Worm (Caenorhabditis elegans) whole organism, mixed stage, embryonic: Measurements from ENCODE around the gene cysl-4.

ENCODE experiments used
- ces-1 ChIP-seq: fragments of 150-350 bp; optimal IDR thresholded peaks from 2 replicates; lab custom pipeline; 2014; ENCODE audit warnings: missing biosample characterization, missing genetic modification reagents, missing genetic modification characterization
- cnd-1 ChIP-seq: fragments of 200-800 bp; sonication (Bioruptor generic); optimal IDR thresholded peaks from 2 replicates; lab custom pipeline; 2018; ENCODE audit warnings: mild to moderate bottlenecking, missing genetic modification characterization, missing compliant biosample characterization
- ham-2 ChIP-seq: fragments of 200-800 bp; sonication (Bioruptor generic); optimal IDR thresholded peaks from 2 replicates; lab custom pipeline; 2018; ENCODE audit warnings: mild to moderate bottlenecking, missing genetic modification characterization, missing compliant biosample characterization
- lin-32 ChIP-seq: fragments of 200-800 bp; sonication (Bioruptor generic); optimal IDR thresholded peaks from 2 replicates; lab custom pipeline; 2018; ENCODE audit warnings: mild to moderate bottlenecking, missing genetic modification characterization, missing compliant biosample characterization
- lsy-2 ChIP-seq: fragments of 150-350 bp; optimal IDR thresholded peaks from 2 replicates; lab custom pipeline; 2014; ENCODE audit warnings: missing biosample characterization, missing genetic modification characterization
- mab-5 ChIP-seq: fragments of 150-350 bp; optimal IDR thresholded peaks from 2 replicates; lab custom pipeline; 2014; ENCODE audit warnings: missing biosample characterization, missing genetic modification characterization
- mep-1 ChIP-seq: fragments of 150-350 bp; optimal IDR thresholded peaks from 2 replicates; lab custom pipeline; 2017; ENCODE audit warnings: missing biosample characterization, missing genetic modification reagents, missing genetic modification characterization, inconsistent platforms
- nhr-237 ChIP-seq: fragments of 150-350 bp; optimal IDR thresholded peaks from 2 replicates; lab custom pipeline; 2014; ENCODE audit warnings: missing biosample characterization, missing genetic modification characterization
- nhr-76 ChIP-seq: sonication (generic microtip); optimal IDR thresholded peaks from 2 replicates; lab custom pipeline; 2017; ENCODE audit warnings: missing biosample characterization, missing genetic modification characterization
- sptf-1 ChIP-seq: sonication (generic microtip); optimal IDR thresholded peaks from 2 replicates; lab custom pipeline; 2017; ENCODE audit warnings: mild to moderate bottlenecking, missing genetic modification characterization, moderate library complexity, missing compliant biosample characterization
- unc-39 ChIP-seq: fragments of 150-350 bp; optimal IDR thresholded peaks from 2 replicates; lab custom pipeline; 2014; ENCODE audit warnings: missing biosample characterization, missing genetic modification characterization
- ztf-11 ChIP-seq: fragments of 150-350 bp; optimal IDR thresholded peaks from 2 replicates; lab custom pipeline; 2014; ENCODE audit warnings: missing biosample characterization, missing genetic modification characterization

DNA sequence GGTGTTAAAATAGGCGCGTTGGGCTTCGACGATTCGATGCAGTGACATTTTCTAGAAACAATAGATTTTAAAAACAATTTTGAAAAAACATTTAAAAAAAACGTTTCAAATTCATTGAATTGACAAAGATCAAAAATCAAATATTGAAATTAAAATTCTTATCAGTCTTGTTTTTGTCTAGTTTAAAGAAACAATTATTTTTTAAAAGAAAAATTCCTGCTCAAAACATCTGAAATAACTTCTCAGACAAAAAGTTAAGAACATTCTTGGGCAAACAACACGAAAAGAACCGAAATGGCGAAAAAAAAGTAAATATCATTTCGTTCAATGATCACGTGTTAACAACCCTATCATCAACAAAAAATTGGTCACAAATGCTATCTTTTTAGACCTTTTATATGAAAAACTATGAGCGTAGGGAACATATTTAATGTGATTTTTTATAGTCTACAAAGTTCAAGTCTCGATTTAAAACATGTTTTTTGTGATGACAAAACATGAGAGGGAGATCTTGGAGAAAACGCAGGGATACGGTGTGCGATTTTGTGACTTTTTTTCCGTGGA, 5.1 kb upstream of the cysl-4 start, which contains the start of gene alh-5:
- TF ChIP-seq lin-32 (GFP tag; lab: Kevin White, UChicago) = no peak
- TF ChIP-seq nhr-237 (tag; lab: Kevin White, UChicago) = no peak
- no peak for TF ChIP-seq sptf-1 (tag; lab: Kevin White, UChicago)
- TF ChIP-seq cnd-1 = no peak
- TF ChIP-seq lsy-2 (tag; lab: Kevin White, UChicago) = no peak
- TF ChIP-seq mab-5 (tag; lab: Kevin White, UChicago) = no peak
- TF ChIP-seq ces-1 = no peak
- TF ChIP-seq unc-39 (tag; lab: Kevin White, UChicago) = no peak
- TF ChIP-seq ztf-11 (tag; lab: Kevin White, UChicago) = no peak
- no peak for TF ChIP-seq ham-2
- no peak for TF ChIP-seq nhr-76 (tag; lab: Kevin White, UChicago)
- no peak for TF ChIP-seq mep-1 (tag; lab: Kevin White, UChicago)
